Worm (Caenorhabditis elegans) whole organism, mixed stage, embryonic: ENCODE results near the gene mrps-2.

Source experiments
- ceh-43 ChIP-seq: fragments of 200-800 bp; sonication (Bioruptor generic); optimal IDR thresholded peaks from 2 replicates; lab custom pipeline; 2018; ENCODE audit warnings: mild to moderate bottlenecking, missing genetic modification characterization, moderate library complexity, missing compliant biosample characterization
- ces-1 ChIP-seq: fragments of 150-350 bp; optimal IDR thresholded peaks from 2 replicates; lab custom pipeline; 2014; ENCODE audit warnings: missing biosample characterization, missing genetic modification reagents, missing genetic modification characterization
- elt-1 ChIP-seq: sonication (generic microtip); optimal IDR thresholded peaks from 2 replicates; lab custom pipeline; 2017; ENCODE audit warnings: missing genetic modification characterization, mild to moderate bottlenecking, missing compliant biosample characterization, antibody characterized with exemption, moderate library complexity, borderline replicate concordance; ENCODE audit not compliant: insufficient read depth
- nhr-12 ChIP-seq: fragments of 150-350 bp; optimal IDR thresholded peaks from 2 replicates; lab custom pipeline; 2014; ENCODE audit warnings: missing biosample characterization, missing genetic modification characterization
- nhr-237 ChIP-seq: fragments of 150-350 bp; optimal IDR thresholded peaks from 2 replicates; lab custom pipeline; 2014; ENCODE audit warnings: missing biosample characterization, missing genetic modification characterization
- snpc-4 ChIP-seq: fragments of 150-350 bp; optimal IDR thresholded peaks from 2 replicates; lab custom pipeline; 2014; ENCODE audit warnings: missing biosample characterization, missing genetic modification characterization
- unc-62 ChIP-seq: fragments of 150-350 bp; optimal IDR thresholded peaks from 2 replicates; lab custom pipeline; 2014; ENCODE audit warnings: missing biosample characterization, missing genetic modification reagents, missing genetic modification characterization
- ztf-11 ChIP-seq: fragments of 150-350 bp; optimal IDR thresholded peaks from 2 replicates; lab custom pipeline; 2014; ENCODE audit warnings: missing biosample characterization, missing genetic modification characterization

- TF ChIP-seq ceh-43 (GFP tag; lab: Kevin White, UChicago), result no peak
- no peak for TF ChIP-seq ces-1 (GFP tag; lab: Kevin White, UChicago)
- TF ChIP-seq nhr-237, result no peak
- no peak for TF ChIP-seq elt-1
- no peak for TF ChIP-seq unc-62
- no peak for TF ChIP-seq snpc-4 (tag; lab: Kevin White, UChicago)
- TF ChIP-seq nhr-12 (tag; lab: Kevin White, UChicago), result no peak
- TF ChIP-seq ztf-11 (tag; lab: Kevin White, UChicago), result no peak
Observed at ce11 chrV:8499407-8499806, 33.9 kb downstream of the mrps-2 start.
